Worm (Caenorhabditis elegans) whole organism, L1 larva: ENCODE measurements around the gene cytb-5.1.

Experiments
- Y116A8C.19 ChIP-seq: sonication (generic microtip); optimal IDR thresholded peaks from 2 replicates; lab custom pipeline; 2016; ENCODE audit warnings: missing compliant biosample characterization, missing genetic modification characterization, borderline replicate concordance
- alr-1 ChIP-seq: fragments of 200-800 bp; sonication (Bioruptor generic); optimal IDR thresholded peaks from 2 replicates; lab custom pipeline; 2018; ENCODE audit warnings: borderline replicate concordance, mild to moderate bottlenecking, missing genetic modification characterization, missing compliant biosample characterization
- aly-2 ChIP-seq: fragments of 150-350 bp; optimal IDR thresholded peaks from 2 replicates; lab custom pipeline; 2014; ENCODE audit warnings: missing biosample characterization, missing genetic modification characterization
- blmp-1 ChIP-seq: fragments of 150-350 bp; optimal IDR thresholded peaks from 2 replicates; lab custom pipeline; 2014; ENCODE audit warnings: missing biosample characterization, missing genetic modification characterization
- ceh-8 ChIP-seq: fragments of 200-800 bp; sonication (Bioruptor generic); optimal IDR thresholded peaks from 2 replicates; lab custom pipeline; 2018; ENCODE audit warnings: mild to moderate bottlenecking, missing genetic modification characterization, moderate library complexity, missing compliant biosample characterization
- ceh-82 ChIP-seq, 3 experiments: fragments of 150-350 bp in 1 of 3; sonication (generic microtip) in 2 of 3; optimal IDR thresholded peaks; 2 replicates each; lab custom pipeline; 2014 to 2017; ENCODE audit warnings: missing biosample characterization in 3 of 3, missing genetic modification characterization in 3 of 3
- ceh-88 ChIP-seq: fragments of 200-800 bp; sonication (Bioruptor generic); IDR thresholded peaks from 2 replicates; pipeline ENCODE4 v1.3.6; 2022; ENCODE audit warnings: missing genetic modification characterization, missing compliant biosample characterization
- efl-1 ChIP-seq, 4 experiments: fragments of 150-350 bp; optimal IDR thresholded peaks in 3 of 4; peaks in 1 of 4; 1 replicate in 1 of 4; 2 replicates in 3 of 4; lab custom pipeline; 2014; ENCODE audit warnings: missing biosample characterization in 2 of 4, missing genetic modification characterization in 2 of 4, missing genetic modification reagents in 2 of 4
- egl-13 ChIP-seq: sonication (generic microtip); optimal IDR thresholded peaks from 2 replicates; lab custom pipeline; 2016; ENCODE audit warnings: missing genotype, missing genetic modification reagents, missing genetic modification characterization, missing compliant biosample characterization
- egl-27 ChIP-seq, 2 experiments: fragments of 150-350 bp in 1 of 2; sonication (generic microtip); optimal IDR thresholded peaks; 3 replicates each; lab custom pipeline; 2017 to 2018; ENCODE audit warnings: missing biosample characterization in 2 of 2, missing genetic modification characterization in 2 of 2, missing genetic modification reagents in 2 of 2
- elt-2 ChIP-seq: sonication (generic microtip); optimal IDR thresholded peaks from 2 replicates; lab custom pipeline; 2016; ENCODE audit warnings: missing genetic modification characterization, mild to moderate bottlenecking, inconsistent platforms, missing compliant biosample characterization, missing genetic modification reagents
- elt-3 ChIP-seq, 6 experiments: fragments of 150-350 bp in 1 of 6; sonication (generic microtip); optimal IDR thresholded peaks; 2 replicates each; lab custom pipeline; 2017 to 2018; ENCODE audit warnings: missing biosample characterization in 6 of 6, missing genetic modification characterization in 6 of 6, inconsistent platforms in 1 of 6
- fkh-10 ChIP-seq: sonication (generic microtip); optimal IDR thresholded peaks from 2 replicates; lab custom pipeline; 2017; ENCODE audit warnings: missing biosample characterization, missing genetic modification reagents, missing genetic modification characterization
- fkh-4 ChIP-seq: sonication (generic microtip); optimal IDR thresholded peaks from 2 replicates; lab custom pipeline; 2016; ENCODE audit warnings: missing compliant biosample characterization, missing genetic modification characterization, borderline replicate concordance
- fkh-8 ChIP-seq: sonication (generic microtip); optimal IDR thresholded peaks from 2 replicates; lab custom pipeline; 2016; ENCODE audit warnings: mild to moderate bottlenecking, missing genetic modification characterization, missing compliant biosample characterization
- fos-1 ChIP-seq: fragments of 150-350 bp; optimal IDR thresholded peaks from 2 replicates; lab custom pipeline; 2014; ENCODE audit warnings: missing biosample characterization, missing genetic modification characterization
- hlh-4 ChIP-seq: sonication (generic microtip); optimal IDR thresholded peaks from 2 replicates; lab custom pipeline; 2016; ENCODE audit warnings: mild to moderate bottlenecking, missing genetic modification characterization, missing compliant biosample characterization
- jun-1 ChIP-seq: fragments of 150-350 bp; optimal IDR thresholded peaks from 2 replicates; lab custom pipeline; 2014; ENCODE audit warnings: missing biosample characterization, missing genetic modification reagents, missing genetic modification characterization
- lin-14 ChIP-seq: fragments of 200-800 bp; sonication (Bioruptor generic); optimal IDR thresholded peaks from 2 replicates; lab custom pipeline; 2018; ENCODE audit warnings: mild to moderate bottlenecking, missing genetic modification characterization, moderate library complexity, missing compliant biosample characterization
- lin-35 ChIP-seq, 2 experiments: fragments of 150-350 bp; optimal IDR thresholded peaks; 2 replicates each; lab custom pipeline; 2014; ENCODE audit warnings: missing biosample characterization in 2 of 2, missing genetic modification characterization in 2 of 2, missing genetic modification reagents in 2 of 2
- lsy-2 ChIP-seq, 2 experiments: fragments of 150-350 bp; optimal IDR thresholded peaks; 2 replicates each; lab custom pipeline; 2014; ENCODE audit warnings: missing biosample characterization in 2 of 2, missing genetic modification characterization in 2 of 2
- mdl-1 ChIP-seq, 2 experiments: fragments of 150-350 bp; optimal IDR thresholded peaks; 2 replicates each; lab custom pipeline; 2014 to 2017; ENCODE audit warnings: missing biosample characterization in 2 of 2, missing genetic modification characterization in 2 of 2, inconsistent platforms in 1 of 2
- nhr-11 ChIP-seq: fragments of 150-350 bp; optimal IDR thresholded peaks from 2 replicates; lab custom pipeline; 2014; ENCODE audit warnings: missing biosample characterization, missing genetic modification characterization
- nhr-19 ChIP-seq: fragments of 200-800 bp; sonication (Bioruptor generic); conservative IDR thresholded peaks from 2 replicates; pipeline ENCODE4 v1.3.6; 2022; ENCODE audit warnings: missing genetic modification characterization, missing compliant biosample characterization
- nhr-20 ChIP-seq: sonication (generic microtip); optimal IDR thresholded peaks from 2 replicates; lab custom pipeline; 2016; ENCODE audit warnings: mild to moderate bottlenecking, missing genetic modification characterization, missing compliant biosample characterization
- nhr-237 ChIP-seq: fragments of 150-350 bp; optimal IDR thresholded peaks from 2 replicates; lab custom pipeline; 2014; ENCODE audit warnings: missing biosample characterization, missing genetic modification characterization
- nhr-47 ChIP-seq: sonication (generic microtip); optimal IDR thresholded peaks from 2 replicates; lab custom pipeline; 2016; ENCODE audit warnings: mild to moderate bottlenecking, missing genetic modification characterization, moderate library complexity, missing compliant biosample characterization
- nhr-71 ChIP-seq: sonication (generic microtip); optimal IDR thresholded peaks from 2 replicates; lab custom pipeline; 2016; ENCODE audit warnings: mild to moderate bottlenecking, missing genetic modification characterization, moderate library complexity, missing compliant biosample characterization
- nhr-77 ChIP-seq: fragments of 150-350 bp; optimal IDR thresholded peaks from 2 replicates; lab custom pipeline; 2014; ENCODE audit warnings: missing biosample characterization, missing genetic modification characterization
- rnt-1 ChIP-seq: sonication (generic microtip); optimal IDR thresholded peaks from 2 replicates; lab custom pipeline; 2016; ENCODE audit warnings: mild to moderate bottlenecking, missing genetic modification characterization, moderate library complexity, missing compliant biosample characterization
- skn-1 ChIP-seq: fragments of 150-350 bp; optimal IDR thresholded peaks from 2 replicates; lab custom pipeline; 2014; ENCODE audit warnings: missing biosample characterization, missing genetic modification characterization
- snu-23 ChIP-seq: sonication (generic microtip); optimal IDR thresholded peaks from 2 replicates; lab custom pipeline; 2016; ENCODE audit warnings: missing genetic modification characterization, missing compliant biosample characterization
- sox-4 ChIP-seq: sonication (generic microtip); optimal IDR thresholded peaks from 2 replicates; lab custom pipeline; 2016; ENCODE audit warnings: missing genetic modification characterization, missing compliant biosample characterization
- sptf-1 ChIP-seq: fragments of 150-350 bp; optimal IDR thresholded peaks from 2 replicates; lab custom pipeline; 2014; ENCODE audit warnings: missing biosample characterization, missing genetic modification characterization
- swsn-7 ChIP-seq: sonication (generic microtip); optimal IDR thresholded peaks from 2 replicates; lab custom pipeline; 2016; ENCODE audit warnings: missing genetic modification characterization, missing compliant biosample characterization
- unc-62 ChIP-seq: fragments of 150-350 bp; optimal IDR thresholded peaks from 2 replicates; lab custom pipeline; 2014; ENCODE audit warnings: missing biosample characterization, missing genetic modification reagents, missing genetic modification characterization
- xbp-1 ChIP-seq: sonication (generic microtip); optimal IDR thresholded peaks from 2 replicates; lab custom pipeline; 2016; ENCODE audit warnings: missing genetic modification characterization, missing compliant biosample characterization
- zip-4 ChIP-seq: fragments of 200-800 bp; sonication (Bioruptor generic); optimal IDR thresholded peaks from 2 replicates; lab custom pipeline; 2018; ENCODE audit warnings: mild to moderate bottlenecking, missing genetic modification characterization, moderate library complexity, missing compliant biosample characterization
- ztf-11 ChIP-seq, 2 experiments: sonication (generic microtip); optimal IDR thresholded peaks; 2 replicates each; lab custom pipeline; 2016 to 2017; ENCODE audit warnings: missing genetic modification characterization in 2 of 2, missing biosample characterization in 1 of 2, missing compliant biosample characterization in 1 of 2

Gene cytb-5.1

ce11 chrX:14001494-14001974, at the start of gene cytb-5.1:
Gene cytb-5.1, plus strand, starts transcription at chrX:14001924.
- TF ChIP-seq nhr-47 (tag; lab: Kevin White, UChicago) (peak; percentile 28), jun-1 (tag; lab: Kevin White, UChicago) (peak; percentile 44), snu-23 (GFP tag; lab: Kevin White, UChicago) (peak; percentile 36), nhr-71 (peak; percentile 52), lsy-2 (tag; optimal IDR thresholded peaks at IDR 0.05; lab: Kevin White, UChicago) (peak in 1 of 2 experiments; percentile 11), fkh-8 (tag; lab: Kevin White, UChicago) (peak; percentile 39), aly-2 (no peak), hlh-4 (tag; lab: Kevin White, UChicago) (no peak), sox-4 (tag; lab: Kevin White, UChicago) (no peak), nhr-237 (tag; lab: Kevin White, UChicago) (peak; percentile 3), blmp-1 (tag; lab: Kevin White, UChicago) (peak; percentile 45), swsn-7 (peak; percentile 38), xbp-1 (peak; percentile 6), nhr-77 (peak; percentile 51), rnt-1 (tag; lab: Kevin White, UChicago) (peak; percentile 28), elt-2 (tag; lab: Kevin White, UChicago) (peak; percentile 8), egl-13 (no peak), fkh-4 (no peak), efl-1 (optimal IDR thresholded peaks at IDR 0.05; lab: Kevin White, UChicago) (peak in 1 of 2 experiments; percentile 8), efl-1 (GFP tag; optimal IDR thresholded peaks at IDR 0.05 in 1 of 2; lab: Kevin White, UChicago) (peak in 1 of 2 experiments; percentile 7), elt-3 (tag; optimal IDR thresholded peaks at IDR 0.05; lab: Kevin White, UChicago) (peak in 1 of 6 experiments; percentile 17), ceh-82 (tag; optimal IDR thresholded peaks at IDR 0.05; lab: Kevin White, UChicago) (peak in 2 of 3 experiments; percentile 21 to 46), egl-27 (tag; optimal IDR thresholded peaks at IDR 0.05; lab: Kevin White, UChicago) (no peak), unc-62 (GFP tag; lab: Kevin White, UChicago) (no peak), Y116A8C.19 (tag; lab: Kevin White, UChicago) (no peak), lin-35 (GFP tag; optimal IDR thresholded peaks at IDR 0.05; lab: Kevin White, UChicago) (peak in 1 of 2 experiments; percentile 24), skn-1 (peak; percentile 2), sptf-1 (no peak), ztf-11 (tag; optimal IDR thresholded peaks at IDR 0.05; lab: Kevin White, UChicago) (no peak), fos-1 (tag; lab: Kevin White, UChicago) (no peak), mdl-1 (tag; optimal IDR thresholded peaks at IDR 0.05; lab: Kevin White, UChicago) (peak in 1 of 2 experiments; percentile 5), lin-14 (peak; percentile 68), nhr-20 (tag; lab: Kevin White, UChicago) (peak; percentile 78)

- TF ChIP-seq ceh-88 (no peak), fkh-10 (GFP tag; lab: Kevin White, UChicago) (no peak), nhr-11 (tag; lab: Kevin White, UChicago) (no peak), aly-2 (no peak), skn-1 (no peak), ceh-8 (no peak), swsn-7 (no peak), elt-2 (tag; lab: Kevin White, UChicago) (no peak), elt-3 (tag; optimal IDR thresholded peaks at IDR 0.05; lab: Kevin White, UChicago) (no peak), nhr-19 (GFP tag; lab: Robert Waterston, UW) (no peak), zip-4 (GFP tag; lab: Kevin White, UChicago) (no peak), fkh-8 (tag; lab: Kevin White, UChicago) (no peak), alr-1 (tag; lab: Kevin White, UChicago) (no peak)
- TF ChIP-seq, all 84 proteins: peak for 0
These were observed 49.4 kb upstream of the cytb-5.1 start for ce11 chrX:13952347-13952746.
